Worm (Caenorhabditis elegans): Measurements from ENCODE around the gene npax-4.

DNA sequence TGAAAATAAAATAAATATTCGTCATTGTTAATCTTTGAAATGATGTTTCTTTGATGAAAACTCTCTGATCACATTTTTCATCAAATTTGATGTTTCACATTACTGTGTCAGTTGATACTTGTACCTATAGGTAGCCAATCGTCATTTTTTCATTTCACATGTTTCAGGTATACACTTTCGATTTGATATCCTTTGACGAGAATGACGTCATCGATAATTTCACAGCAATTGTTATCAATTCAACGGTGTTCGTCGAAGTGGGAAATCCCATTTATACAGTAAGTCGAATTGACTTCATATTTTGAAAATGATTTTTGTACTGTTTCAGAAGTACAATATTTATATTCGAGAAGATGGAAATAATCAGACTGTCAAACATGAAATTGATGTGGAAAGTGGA lies 34.5 kb upstream of the npax-4 start:
- TF ChIP-seq klf-2 (GFP tag; conservative IDR thresholded peaks at IDR 0.05) (no peak), tab-1 (GFP tag; IDR thresholded peaks at IDR 0.05) (no peak), T22C8.4 (GFP tag; IDR thresholded peaks at IDR 0.05) (no peak), flt-1 (GFP tag; IDR thresholded peaks at IDR 0.05) (no peak), ztf-23 (GFP tag; IDR thresholded peaks at IDR 0.05) (no peak), cog-1 (tag; optimal IDR thresholded peaks at IDR 0.05) (no peak), ztf-29 (GFP tag; IDR thresholded peaks at IDR 0.05) (no peak)
